Worm (Caenorhabditis elegans): Measurements from ENCODE around the gene F19G12.8.
"Not testable (repeated sequence)": the region's sequence is repeated elsewhere in the genome, so short reads cannot be mapped to it uniquely, and the experiment has no call there.

The F19G12.8 gene

DNA sequence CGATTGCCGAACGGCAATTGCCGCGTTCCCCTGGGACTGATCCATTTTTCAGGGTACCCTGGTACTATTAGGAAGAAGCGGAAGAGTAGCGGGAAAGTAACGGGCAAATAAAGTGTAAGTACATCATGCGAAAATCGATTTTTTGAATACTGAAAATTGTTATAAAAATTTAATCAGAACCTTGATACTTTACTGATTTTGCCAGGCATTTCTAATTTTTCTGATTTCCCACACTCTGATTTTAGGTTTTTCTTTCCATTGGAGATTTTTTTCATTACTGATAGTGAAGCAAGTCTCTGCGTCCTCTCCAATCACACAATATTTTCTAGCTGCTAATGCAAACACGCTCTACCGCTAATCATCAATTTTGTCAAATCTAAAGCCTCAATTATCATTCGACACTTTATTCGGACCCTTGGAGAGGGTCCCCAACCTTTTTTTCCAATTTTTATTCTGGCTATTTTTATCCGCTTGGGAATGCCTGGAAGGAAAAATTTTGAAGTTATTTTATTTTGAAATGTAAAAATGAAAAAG lies 2.1 kb downstream of the F19G12.8 start, which contains the start of gene F19G12.9:
F19G12.9 (plus strand) TSS at position 51 of the 534 bp plus-strand sequence.
- no peak for TF ChIP-seq lin-35 (GFP tag; optimal IDR thresholded peaks at IDR 0.05)
- peak; percentile 84 for TF ChIP-seq mcd-1 (GFP tag; IDR thresholded peaks at IDR 0.05)
- TF ChIP-seq hmg-1.2 (GFP tag; IDR thresholded peaks at IDR 0.05), result peak; percentile 58
- TF ChIP-seq nhr-80 (tag; optimal IDR thresholded peaks at IDR 0.05), result peak; percentile 9

DNA sequence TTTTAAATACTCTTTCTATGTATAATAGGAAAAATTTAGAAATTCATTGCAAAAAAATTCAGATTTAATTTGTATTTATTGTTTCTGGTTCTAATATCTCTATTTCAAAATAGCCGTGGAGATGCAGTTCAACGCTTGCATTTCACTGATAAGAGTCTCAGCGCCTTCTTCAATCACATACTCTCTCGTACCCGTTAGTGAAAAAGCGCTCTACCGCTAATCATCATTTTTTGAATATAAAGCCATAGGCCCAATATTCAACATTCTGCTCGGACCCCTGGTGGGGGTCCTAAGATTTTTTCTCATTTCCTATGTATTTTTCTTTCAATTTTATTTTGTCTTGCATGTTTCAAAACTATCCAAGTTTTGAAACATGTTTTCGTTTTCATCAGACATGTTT lies 3.4 kb downstream of the F19G12.8 start:
- TF ChIP-seq nhr-80 (tag; optimal IDR thresholded peaks at IDR 0.05) (peak; percentile 9), Y53F4B.3 (GFP tag; IDR thresholded peaks at IDR 0.05) (no peak), hmg-1.2 (GFP tag; IDR thresholded peaks at IDR 0.05) (no peak), pbrm-1 (GFP tag; IDR thresholded peaks at IDR 0.05) (no peak), mcd-1 (GFP tag; IDR thresholded peaks at IDR 0.05) (peak; percentile 46), let-607 (tag; optimal IDR thresholded peaks at IDR 0.05) (no peak), lsy-27 (tag; optimal IDR thresholded peaks at IDR 0.05; ENCODE audit: borderline replicate concordance, insufficient read depth) (no peak)

DNA sequence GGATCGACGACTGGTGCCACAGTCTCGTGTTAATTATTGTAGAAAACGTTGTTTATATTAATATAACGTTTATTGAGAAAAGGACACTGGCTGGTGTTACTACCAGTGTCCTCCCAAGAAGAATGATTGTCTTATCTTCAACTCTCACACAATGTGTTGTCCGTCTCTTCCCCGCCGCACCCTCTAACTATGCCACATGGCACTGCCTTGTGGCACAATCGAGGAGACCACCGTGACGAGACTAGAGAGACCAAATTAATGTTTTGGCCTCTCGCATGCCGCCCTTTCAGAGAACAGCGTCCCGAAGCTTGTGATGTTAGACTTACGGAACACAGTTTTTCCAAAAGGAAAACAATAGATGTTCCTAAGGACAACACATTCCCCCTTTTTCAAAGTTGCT lies 5.1 kb downstream of the F19G12.8 start:
- TF ChIP-seq dox-1 (GFP tag; IDR thresholded peaks at IDR 0.05) (peak; percentile 60; the same call in 1 of the 2 replicates), nhr-80 (tag; optimal IDR thresholded peaks at IDR 0.05) (peak; percentile 51), mcd-1 (GFP tag; IDR thresholded peaks at IDR 0.05) (0 out of 2 replicates have a peak, but pooled peaks have one; percentile 13)

DNA sequence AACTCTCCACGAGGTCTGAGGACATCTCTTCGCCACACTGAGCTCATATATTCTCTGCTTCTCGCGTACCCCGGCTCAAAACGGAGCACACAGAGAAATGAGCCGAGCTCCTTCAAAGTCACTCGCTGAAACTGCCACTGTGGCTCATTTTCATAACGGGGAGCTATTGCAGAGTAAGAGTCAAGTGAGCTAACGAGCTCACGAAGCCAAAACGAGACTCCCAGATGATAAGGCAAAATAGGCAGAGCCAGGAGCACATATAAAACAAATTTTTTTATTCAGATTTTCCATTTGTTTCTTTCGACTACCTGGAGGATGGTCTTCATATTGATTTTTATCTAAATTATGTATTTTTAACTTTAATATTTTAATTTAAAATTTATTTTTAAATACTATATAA lies 7.4 kb downstream of the F19G12.8 start, which contains the start of gene F19G12.3:
F19G12.3 (plus strand) TSS at position 301 of the 400 bp plus-strand sequence.
- TF ChIP-seq athp-1 (tag; optimal IDR thresholded peaks at IDR 0.05), result no peak
- 0 out of 2 replicates have a peak, but pooled peaks have one; percentile 8 for TF ChIP-seq zfh-2 (GFP tag; conservative IDR thresholded peaks at IDR 0.05)
- no peak for TF ChIP-seq Y53G8AR.9 (GFP tag; conservative IDR thresholded peaks at IDR 0.05)
- TF ChIP-seq sptf-2 (GFP tag; optimal IDR thresholded peaks at IDR 0.05), result no peak

DNA sequence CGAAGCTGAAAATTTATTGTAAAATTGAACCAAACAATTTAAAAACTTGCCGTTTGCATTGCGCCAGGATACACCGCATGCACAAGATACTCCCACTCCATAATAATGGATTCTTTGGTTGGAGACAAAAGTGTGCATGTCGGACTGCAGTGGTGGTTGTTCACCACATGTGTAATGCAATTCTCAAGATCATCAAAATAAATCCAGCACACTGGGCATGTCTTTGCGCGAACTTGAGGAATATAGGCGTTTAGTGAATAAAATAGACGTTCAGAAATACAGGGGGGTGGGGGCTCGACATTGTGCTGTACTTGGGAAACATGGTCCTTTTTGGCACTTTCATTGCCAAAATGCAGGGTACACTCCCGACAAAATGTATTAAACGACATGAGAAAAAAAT lies 9.3 kb downstream of the F19G12.8 start, which contains the start of gene F19G12.11:
F19G12.11 (minus strand) TSS at position 101 of the 400 bp plus-strand sequence.
- no peak for TF ChIP-seq atf-7 (tag; optimal IDR thresholded peaks at IDR 0.05)
- no peak for TF ChIP-seq bed-1 (GFP tag; IDR thresholded peaks at IDR 0.05)
- TF ChIP-seq nhr-80 (tag; optimal IDR thresholded peaks at IDR 0.05), result no peak
- no peak for TF ChIP-seq hrde-1 (tag; optimal IDR thresholded peaks at IDR 0.05; ENCODE audit: borderline replicate concordance)
- TF ChIP-seq Y56A3A.18 (GFP tag; IDR thresholded peaks at IDR 0.05), result no peak
- TF ChIP-seq ztf-18 (tag; optimal IDR thresholded peaks at IDR 0.05), result no peak
- TF ChIP-seq sptf-2 (GFP tag; optimal IDR thresholded peaks at IDR 0.05), result no peak
- no peak for TF ChIP-seq F57A8.1 (GFP tag; optimal IDR thresholded peaks at IDR 0.05)
- no peak for TF ChIP-seq hmg-1.2 (GFP tag; IDR thresholded peaks at IDR 0.05)
- no peak for TF ChIP-seq lin-54 (GFP tag; optimal IDR thresholded peaks at IDR 0.05)
- TF ChIP-seq B0336.3 (GFP tag; IDR thresholded peaks at IDR 0.05), result no peak

DNA sequence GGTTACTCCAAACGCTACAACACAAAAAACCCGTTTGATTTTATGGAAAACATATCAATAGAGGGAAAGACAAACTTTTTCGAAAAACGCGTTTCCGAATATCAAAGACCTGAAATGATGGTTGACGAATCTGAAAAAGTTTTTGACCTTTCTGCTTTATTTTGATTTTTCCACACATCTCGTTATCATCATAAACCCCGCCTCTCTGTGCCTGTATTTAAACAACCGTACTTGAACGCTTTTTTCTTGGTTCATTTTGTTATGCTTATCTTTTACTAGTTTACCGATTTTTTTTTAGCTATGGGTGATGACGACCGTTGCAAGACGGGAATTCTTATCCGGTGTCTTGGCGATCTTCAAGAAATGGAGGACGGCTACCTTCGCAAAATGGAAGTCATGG lies 13.6 kb downstream of the F19G12.8 start, which contains the start of gene F19G12.1:
F19G12.1 (plus strand) TSS at position 301 of the 400 bp plus-strand sequence.
- TF ChIP-seq ceh-27 (GFP tag; optimal IDR thresholded peaks at IDR 0.05); Y79H2A.3 (GFP tag; conservative IDR thresholded peaks at IDR 0.05); ceh-91 (GFP tag; IDR thresholded peaks at IDR 0.05): not testable (repeated sequence)

DNA sequence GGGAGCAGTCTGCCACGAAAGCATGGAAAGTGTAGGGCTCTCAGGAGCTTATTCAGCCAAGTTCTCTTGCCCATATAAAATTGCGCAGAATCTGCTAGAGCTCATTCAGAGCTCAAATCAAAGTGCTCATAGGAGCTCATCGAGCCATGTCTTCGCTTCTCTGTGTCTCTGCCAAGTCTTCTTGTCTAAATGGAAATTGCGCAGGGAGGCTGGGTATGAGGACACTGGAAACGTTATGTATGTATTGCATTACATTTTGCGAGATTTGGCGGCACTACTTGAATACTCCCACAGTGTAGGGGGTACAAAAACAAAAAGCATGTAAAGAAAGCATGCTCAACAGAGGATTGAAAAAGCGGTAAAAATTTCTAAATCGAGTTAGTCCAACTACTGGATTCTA lies 20.0 kb downstream of the F19G12.8 start:
- TF ChIP-seq cebp-1 (GFP tag; IDR thresholded peaks at IDR 0.05) (no peak), cebp-1 (tag; optimal IDR thresholded peaks at IDR 0.05) (peak; percentile 9), gei-17 (GFP tag; optimal IDR thresholded peaks at IDR 0.05) (peak; percentile 59), egl-44 (GFP tag; IDR thresholded peaks at IDR 0.05) (0 out of 2 replicates have a peak, but pooled peaks have one; percentile 23), hsf-1 (GFP tag; IDR thresholded peaks at IDR 0.05) (no peak), F10E7.11 (tag; optimal IDR thresholded peaks at IDR 0.05) (no peak), dox-1 (GFP tag; IDR thresholded peaks at IDR 0.05) (peak; percentile 31; the same call in 1 of the 2 replicates), ZK185.1 (tag; optimal IDR thresholded peaks at IDR 0.05; ENCODE audit: poor library complexity, severe bottlenecking) (peak; percentile 8)

Measured in whole organism, young adult.